Worm (Caenorhabditis elegans) whole organism, L4 larva: ENCODE results near the gene C47D12.5.

Experiments used
- F37D6.2 ChIP-seq: sonication (generic microtip); optimal IDR thresholded peaks from 2 replicates; lab custom pipeline; 2016; ENCODE audit warnings: mild to moderate bottlenecking, missing genetic modification characterization, missing compliant biosample characterization
- T20F7.1 ChIP-seq: fragments of 200-800 bp; sonication (Bioruptor generic); optimal IDR thresholded peaks from 2 replicates; lab custom pipeline; 2018; ENCODE audit warnings: mild to moderate bottlenecking, missing genetic modification characterization, missing compliant biosample characterization
- T26A8.4 ChIP-seq: fragments of 200-800 bp; sonication (Bioruptor generic); IDR thresholded peaks from 2 replicates; pipeline ENCODE4 v1.3.6; 2022; ENCODE audit warnings: missing genetic modification characterization, missing compliant biosample characterization
- ZK337.2 ChIP-seq: fragments of 200-800 bp; sonication (Bioruptor generic); IDR thresholded peaks from 2 replicates; pipeline ENCODE4 v1.3.6; 2022; ENCODE audit warnings: missing genetic modification reagents, missing genetic modification characterization, missing compliant biosample characterization
- aly-2 ChIP-seq: sonication (generic microtip); optimal IDR thresholded peaks from 2 replicates; lab custom pipeline; 2018; ENCODE audit warnings: missing biosample characterization, missing genetic modification characterization
- ceh-20 ChIP-seq: fragments of 200-800 bp; sonication (Bioruptor generic); IDR thresholded peaks from 2 replicates; pipeline ENCODE4 v1.3.6; 2022; ENCODE audit warnings: missing genetic modification reagents, missing genetic modification characterization, missing compliant biosample characterization
- ces-1 ChIP-seq: fragments of 150-350 bp; sonication (generic microtip); optimal IDR thresholded peaks from 4 replicates; lab custom pipeline; 2014; ENCODE audit warnings: missing biosample characterization, missing genetic modification reagents, missing genetic modification characterization
- ctbp-1 ChIP-seq: fragments of 200-800 bp; sonication (Bioruptor generic); IDR thresholded peaks from 2 replicates; pipeline ENCODE4 v1.3.6; 2022; ENCODE audit warnings: missing genetic modification reagents, missing genetic modification characterization, missing compliant biosample characterization
- daf-12 ChIP-seq: fragments of 150-350 bp; optimal IDR thresholded peaks from 2 replicates; lab custom pipeline; 2014; ENCODE audit warnings: missing biosample characterization, missing genetic modification reagents, missing genetic modification characterization
- daf-19 ChIP-seq: fragments of 200-800 bp; sonication (Bioruptor generic); conservative IDR thresholded peaks from 2 replicates; pipeline ENCODE4 v1.3.6; 2022; ENCODE audit warnings: missing genetic modification characterization, missing compliant biosample characterization
- daf-8 ChIP-seq: fragments of 200-800 bp; sonication (Bioruptor generic); IDR thresholded peaks from 2 replicates; pipeline ENCODE4 v1.3.6; 2022; ENCODE audit warnings: missing genetic modification characterization, missing compliant biosample characterization
- dmd-9 ChIP-seq: fragments of 200-800 bp; sonication (Bioruptor generic); IDR thresholded peaks from 2 replicates; pipeline ENCODE4 v1.3.6; 2022; ENCODE audit warnings: missing genetic modification reagents, missing genetic modification characterization, missing compliant biosample characterization
- dpl-1 ChIP-seq: fragments of 150-350 bp; optimal IDR thresholded peaks from 2 replicates; lab custom pipeline; 2014; ENCODE audit warnings: missing biosample characterization, missing genetic modification reagents, missing genetic modification characterization
- duxl-1 ChIP-seq: sonication (generic microtip); optimal IDR thresholded peaks from 2 replicates; lab custom pipeline; 2016; ENCODE audit warnings: mild to moderate bottlenecking, missing genetic modification characterization, moderate library complexity, missing compliant biosample characterization; ENCODE audit not compliant: poor library complexity
- egl-43 ChIP-seq: fragments of 200-800 bp; sonication (Bioruptor generic); IDR thresholded peaks from 2 replicates; pipeline ENCODE4 v1.3.6; 2022; ENCODE audit warnings: missing genetic modification reagents, missing genetic modification characterization, missing compliant biosample characterization
- fkh-10 ChIP-seq: fragments of 150-350 bp; optimal IDR thresholded peaks from 2 replicates; lab custom pipeline; 2014; ENCODE audit warnings: missing biosample characterization, missing genetic modification reagents, missing genetic modification characterization
- gei-8 ChIP-seq: fragments of 200-800 bp; sonication (Bioruptor generic); optimal IDR thresholded peaks from 2 replicates; lab custom pipeline; 2018; ENCODE audit warnings: mild to moderate bottlenecking, missing genetic modification characterization, missing compliant biosample characterization
- hlh-11 ChIP-seq: fragments of 200-800 bp; sonication (Bioruptor generic); optimal IDR thresholded peaks from 2 replicates; lab custom pipeline; 2018; ENCODE audit warnings: mild to moderate bottlenecking, missing genetic modification characterization, missing compliant biosample characterization
- hlh-30 ChIP-seq: sonication (generic microtip); optimal IDR thresholded peaks from 2 replicates; lab custom pipeline; 2017; ENCODE audit warnings: antibody characterized with exemption, mild to moderate bottlenecking, missing genetic modification characterization, missing compliant biosample characterization; ENCODE audit not compliant: insufficient read depth
- hmg-1.1 ChIP-seq: fragments of 200-800 bp; sonication (Bioruptor generic); IDR thresholded peaks from 2 replicates; pipeline ENCODE4 v1.3.6; 2022; ENCODE audit warnings: missing genetic modification reagents, missing genetic modification characterization, missing compliant biosample characterization
- lin-1 ChIP-seq: fragments of 200-800 bp; sonication (Bioruptor generic); IDR thresholded peaks from 2 replicates; pipeline ENCODE4 v1.3.6; 2022; ENCODE audit warnings: missing genetic modification reagents, missing genetic modification characterization, missing compliant biosample characterization
- lin-38 ChIP-seq: fragments of 200-800 bp; sonication (Bioruptor generic); IDR thresholded peaks from 2 replicates; pipeline ENCODE4 v1.3.6; 2022; ENCODE audit warnings: missing genetic modification reagents, missing genetic modification characterization, missing compliant biosample characterization
- lir-3 ChIP-seq: sonication (generic microtip); optimal IDR thresholded peaks from 2 replicates; lab custom pipeline; 2016; ENCODE audit warnings: mild to moderate bottlenecking, missing genetic modification characterization, missing compliant biosample characterization
- lsy-2 ChIP-seq, 2 experiments: fragments of 150-350 bp in 1 of 2; sonication (generic microtip) in 1 of 2; optimal IDR thresholded peaks; 2 replicates each; lab custom pipeline; 2014 to 2017; ENCODE audit warnings: missing biosample characterization in 2 of 2, missing genetic modification characterization in 2 of 2
- mes-2 ChIP-seq: sonication (generic microtip); optimal IDR thresholded peaks from 2 replicates; lab custom pipeline; 2016; ENCODE audit warnings: missing genotype, mild to moderate bottlenecking, missing genetic modification characterization, missing compliant biosample characterization; ENCODE audit not compliant: poor library complexity, severe bottlenecking
- nhr-102 ChIP-seq: sonication (generic microtip); optimal IDR thresholded peaks from 2 replicates; lab custom pipeline; 2016; ENCODE audit warnings: mild to moderate bottlenecking, missing genetic modification characterization, moderate library complexity, missing compliant biosample characterization
- nhr-11 ChIP-seq: fragments of 150-350 bp; optimal IDR thresholded peaks from 2 replicates; lab custom pipeline; 2014; ENCODE audit warnings: missing biosample characterization, missing genetic modification characterization
- nhr-237 ChIP-seq: sonication (generic microtip); optimal IDR thresholded peaks from 2 replicates; lab custom pipeline; 2017; ENCODE audit warnings: missing biosample characterization, missing genetic modification characterization
- nhr-28 ChIP-seq: fragments of 150-350 bp; optimal IDR thresholded peaks from 2 replicates; lab custom pipeline; 2014; ENCODE audit warnings: missing biosample characterization, missing genetic modification characterization
- nhr-41 ChIP-seq: fragments of 200-800 bp; sonication (Bioruptor generic); IDR thresholded peaks from 2 replicates; pipeline ENCODE4 v1.3.6; 2022; ENCODE audit warnings: missing genetic modification reagents, missing genetic modification characterization, missing compliant biosample characterization
- nhr-42 ChIP-seq: fragments of 200-800 bp; sonication (Bioruptor generic); IDR thresholded peaks from 2 replicates; pipeline ENCODE4 v1.3.6; 2022; ENCODE audit warnings: missing genetic modification characterization, missing compliant biosample characterization
- nhr-76 ChIP-seq: fragments of 150-350 bp; optimal IDR thresholded peaks from 2 replicates; lab custom pipeline; 2014; ENCODE audit warnings: missing biosample characterization, missing genetic modification characterization
- nhr-77 ChIP-seq: fragments of 150-350 bp; optimal IDR thresholded peaks from 2 replicates; lab custom pipeline; 2014; ENCODE audit warnings: missing biosample characterization, missing genetic modification characterization
- pha-4 ChIP-seq, 2 experiments: fragments of 150-350 bp in 1 of 2; fragments of 200-800 bp in 1 of 2; sonication (Bioruptor generic) in 1 of 2; IDR thresholded peaks in 1 of 2; optimal IDR thresholded peaks in 1 of 2; 2 replicates each; pipeline versions ENCODE4 v1.3.6 to Lab custom; 2014 to 2022; ENCODE audit warnings: missing genetic modification characterization in 2 of 2, missing genetic modification reagents in 2 of 2, missing biosample characterization in 1 of 2, missing compliant biosample characterization in 1 of 2
- rbr-2 ChIP-seq: sonication (generic microtip); optimal IDR thresholded peaks from 2 replicates; lab custom pipeline; 2016; ENCODE audit warnings: missing genotype, missing genetic modification characterization, missing compliant biosample characterization
- skn-1 ChIP-seq: fragments of 150-350 bp; optimal IDR thresholded peaks from 2 replicates; lab custom pipeline; 2014; ENCODE audit warnings: missing biosample characterization, missing genetic modification characterization
- spr-1 ChIP-seq: sonication (generic microtip); optimal IDR thresholded peaks from 2 replicates; lab custom pipeline; 2016; ENCODE audit warnings: mild to moderate bottlenecking, missing genetic modification characterization, missing compliant biosample characterization
- unc-39 ChIP-seq: sonication (generic microtip); optimal IDR thresholded peaks from 2 replicates; lab custom pipeline; 2017; ENCODE audit warnings: missing biosample characterization, missing genetic modification characterization
- unc-62 ChIP-seq, 3 experiments: fragments of 150-350 bp in 1 of 3; sonication (generic microtip); optimal IDR thresholded peaks in 2 of 3; peaks in 1 of 3; 1 replicate in 1 of 3; 2 replicates in 2 of 3; lab custom pipeline; 2014 to 2017; ENCODE audit warnings: missing biosample characterization in 3 of 3, missing genetic modification characterization in 3 of 3, missing genetic modification reagents in 3 of 3, missing genotype in 1 of 3
- vab-7 ChIP-seq: fragments of 200-800 bp; sonication (Bioruptor generic); IDR thresholded peaks from 2 replicates; pipeline ENCODE4 v1.3.6; 2022; ENCODE audit warnings: missing genetic modification reagents, missing genetic modification characterization, missing compliant biosample characterization
- zag-1 ChIP-seq: fragments of 150-350 bp; optimal IDR thresholded peaks from 2 replicates; lab custom pipeline; 2014; ENCODE audit warnings: missing biosample characterization, missing genetic modification characterization
- zfp-2 ChIP-seq: sonication (generic microtip); optimal IDR thresholded peaks from 2 replicates; lab custom pipeline; 2016; ENCODE audit warnings: mild to moderate bottlenecking, missing genetic modification characterization, missing compliant biosample characterization
- ztf-11 ChIP-seq: fragments of 150-350 bp; optimal IDR thresholded peaks from 2 replicates; lab custom pipeline; 2014; ENCODE audit warnings: missing biosample characterization, missing genetic modification characterization
- ztf-7 ChIP-seq: fragments of 150-350 bp; optimal IDR thresholded peaks from 2 replicates; lab custom pipeline; 2014; ENCODE audit warnings: missing biosample characterization, missing genetic modification characterization

Gene C47D12.5

ce11 chrII:11675877-11676473 is 9.1 kb downstream of the C47D12.5 start, which contains the start of the genes trr-1 and C47D12.2 (continued):
- TF ChIP-seq duxl-1 (tag; lab: Kevin White, UChicago) (no peak), ztf-11 (tag; lab: Kevin White, UChicago) (no peak), dpl-1 (GFP tag; lab: Kevin White, UChicago) (peak; percentile 87), pha-4 (GFP tag; IDR thresholded peaks at IDR 0.05; lab: Robert Waterston, UW) (no peak), pha-4 (tag; optimal IDR thresholded peaks at IDR 0.05; lab: Kevin White, UChicago) (peak; percentile 67), daf-12 (tag; lab: Kevin White, UChicago) (no peak), T20F7.1 (GFP tag; lab: Kevin White, UChicago) (no peak), unc-39 (no peak), nhr-77 (no peak), ZK337.2 (GFP tag; lab: Robert Waterston, UW) (no peak), hlh-11 (tag; lab: Kevin White, UChicago) (peak; percentile 65), zag-1 (no peak), lin-38 (GFP tag; lab: Robert Waterston, UW) (no peak), vab-7 (no peak), ceh-20 (GFP tag; lab: Robert Waterston, UW) (no peak), aly-2 (no peak), dmd-9 (no peak), T26A8.4 (no peak), egl-43 (no peak), nhr-102 (tag; lab: Kevin White, UChicago) (no peak), mes-2 (peak; percentile 85), rbr-2 (tag; lab: Kevin White, UChicago) (no peak), lsy-2 (tag; optimal IDR thresholded peaks at IDR 0.05; lab: Kevin White, UChicago) (peak in 1 of 2 experiments; percentile 34), lin-1 (GFP tag; lab: Robert Waterston, UW) (no peak), ctbp-1 (GFP tag; lab: Robert Waterston, UW) (no peak), daf-8 (GFP tag; lab: Robert Waterston, UW) (no peak), skn-1 (tag; lab: Kevin White, UChicago) (no peak), nhr-237 (tag; lab: Kevin White, UChicago) (no peak), hmg-1.1 (GFP tag; lab: Robert Waterston, UW) (peak; percentile 54; the same call in 1 of the 2 replicates), daf-19 (GFP tag; lab: Robert Waterston, UW) (no peak), ztf-7 (no peak), nhr-76 (no peak), ces-1 (GFP tag; lab: Kevin White, UChicago) (no peak), nhr-11 (tag; lab: Kevin White, UChicago) (peak; percentile 29)

ce11 chrII:11658854-11659253 is 26.2 kb downstream of the C47D12.5 start:
- no peak for TF ChIP-seq ztf-7
- TF ChIP-seq fkh-10 (GFP tag; lab: Kevin White, UChicago): no peak
- TF ChIP-seq dpl-1 (GFP tag; lab: Kevin White, UChicago): no peak
- TF ChIP-seq zfp-2 (tag; lab: Kevin White, UChicago): no peak
- no peak for TF ChIP-seq unc-62 (GFP tag; optimal IDR thresholded peaks at IDR 0.05 in 1 of 2; lab: Kevin White, UChicago)
- TF ChIP-seq unc-62 (tag; optimal IDR thresholded peaks at IDR 0.05; lab: Kevin White, UChicago): no peak
- no peak for TF ChIP-seq lsy-2 (tag; optimal IDR thresholded peaks at IDR 0.05; lab: Kevin White, UChicago)
- TF ChIP-seq spr-1 (tag; lab: Kevin White, UChicago): no peak
- no peak for TF ChIP-seq nhr-28 (tag; lab: Kevin White, UChicago)
- TF ChIP-seq nhr-41 (GFP tag; lab: Robert Waterston, UW): no peak
- TF ChIP-seq hlh-30: no peak
- no peak for TF ChIP-seq ceh-20 (GFP tag; lab: Robert Waterston, UW)
- TF ChIP-seq nhr-42: no peak
- TF ChIP-seq gei-8 (GFP tag; lab: Kevin White, UChicago): no peak
- TF ChIP-seq lir-3: no peak
- no peak for TF ChIP-seq F37D6.2 (tag; lab: Kevin White, UChicago)
